Fruit fly (Drosophila melanogaster): ENCODE measurements around the gene CG17721.

Gene CG17721

dm6 chr3R:11200885-11201421 is 34.0 kb upstream of the CG17721 start (continued):
- TF ChIP-seq CG5953 (GFP tag; IDR thresholded peaks at IDR 0.05) (no peak), CG7745 (tag; optimal IDR thresholded peaks at IDR 0.05) (no peak), salm (tag; optimal IDR thresholded peaks at IDR 0.05) (peak; percentile 20), toy (GFP tag; IDR thresholded peaks at IDR 0.05) (no peak), CG15601 (tag; optimal IDR thresholded peaks at IDR 0.05) (no peak), vfl (GFP tag; optimal IDR thresholded peaks at IDR 0.05) (no peak), z (GFP tag; IDR thresholded peaks at IDR 0.05) (no peak), CG6175 (GFP tag; IDR thresholded peaks at IDR 0.05) (0 out of 3 replicates have a peak, but pooled peaks have one; percentile 50), dan (GFP tag; IDR thresholded peaks at IDR 0.05) (no peak), grau (tag; optimal IDR thresholded peaks at IDR 0.05) (peak; percentile 79), D19B (GFP tag; optimal IDR thresholded peaks at IDR 0.05) (peak; percentile 100), CG13894 (tag; optimal IDR thresholded peaks at IDR 0.05) (no peak), CG4854 (GFP tag; optimal IDR thresholded peaks at IDR 0.05) (no peak), CG6765 (GFP tag; optimal IDR thresholded peaks at IDR 0.05) (no peak), Xrp1 (GFP tag; IDR thresholded peaks at IDR 0.05) (no peak), esg (GFP tag; conservative IDR thresholded peaks at IDR 0.05) (peak; percentile 62), Dp (GFP tag; optimal IDR thresholded peaks at IDR 0.05) (no peak), CG2875 (GFP tag; optimal IDR thresholded peaks at IDR 0.05) (no peak), seq (GFP tag; IDR thresholded peaks at IDR 0.05) (peak; percentile 48; the same call in 1 of the 2 replicates), dm (GFP tag; optimal IDR thresholded peaks at IDR 0.05) (no peak), sima (GFP tag; optimal IDR thresholded peaks at IDR 0.05) (no peak), NfI (GFP tag; optimal IDR thresholded peaks at IDR 0.05) (peak; percentile 60), pzg (GFP tag; optimal IDR thresholded peaks at IDR 0.05) (no peak), Vsx1 (GFP tag; optimal IDR thresholded peaks at IDR 0.05) (no peak), NC2β (GFP tag; optimal IDR thresholded peaks at IDR 0.05) (no peak), ranshi (GFP tag; IDR thresholded peaks at IDR 0.05) (0 out of 2 replicates have a peak, but pooled peaks have one; percentile 63), CG6654 (GFP tag; optimal IDR thresholded peaks at IDR 0.05) (peak; percentile 7), CG17568 (GFP tag; optimal IDR thresholded peaks at IDR 0.05) (peak; percentile 55), CG2678 (tag; optimal IDR thresholded peaks at IDR 0.05) (peak; percentile 78), CG17186 (GFP tag; optimal IDR thresholded peaks at IDR 0.05) (no peak), GATAe (GFP tag; conservative IDR thresholded peaks at IDR 0.05) (peak; percentile 87), ac (GFP tag; optimal IDR thresholded peaks at IDR 0.05) (no peak), sug (tag; optimal IDR thresholded peaks at IDR 0.05) (peak; percentile 74), CG18262 (tag; optimal IDR thresholded peaks at IDR 0.05) (peak; percentile 50), fd3F (GFP tag; optimal IDR thresholded peaks at IDR 0.05) (peak; percentile 15), ems (GFP tag; optimal IDR thresholded peaks at IDR 0.05) (peak; percentile 15), CkIIα-i1 (GFP tag; IDR thresholded peaks at IDR 0.05) (no peak), Bdp1 (GFP tag; optimal IDR thresholded peaks at IDR 0.05) (no peak), CG2712 (tag; optimal IDR thresholded peaks at IDR 0.05) (peak; percentile 51), stc (GFP tag; IDR thresholded peaks at IDR 0.05) (0 out of 2 replicates have a peak, but pooled peaks have one; percentile 23), HLH4C (GFP tag; IDR thresholded peaks at IDR 0.05; ENCODE audit: partially characterized antibody) (peak; percentile 42; the same call in 1 of the 3 replicates), dpn (GFP tag; optimal IDR thresholded peaks at IDR 0.05) (peak in 1 of 2 experiments; percentile 65), Ada2b (GFP tag; IDR thresholded peaks at IDR 0.05) (peak; percentile 57), CG10267 (tag; optimal IDR thresholded peaks at IDR 0.05) (peak; percentile 15), Nf-YB (GFP tag; optimal IDR thresholded peaks at IDR 0.05) (no peak), CG7786 (GFP tag; optimal IDR thresholded peaks at IDR 0.05) (no peak), inv (GFP tag; IDR thresholded peaks at IDR 0.05; ENCODE audit: partially characterized antibody) (no peak), sisA (GFP tag; IDR thresholded peaks at IDR 0.05) (peak; percentile 55), Lim3 (GFP tag; IDR thresholded peaks at IDR 0.05) (no peak), pfk (GFP tag; optimal IDR thresholded peaks at IDR 0.05) (no peak)
